Worm (Caenorhabditis elegans) whole organism, L3 larva: ENCODE data around the gene F21C10.3.

ENCODE experiments used
- aly-2 ChIP-seq: fragments of 150-350 bp; optimal IDR thresholded peaks from 2 replicates; lab custom pipeline; 2014; ENCODE audit warnings: missing biosample characterization, missing genetic modification characterization
- elt-3 ChIP-seq, 3 experiments: fragments of 150-350 bp in 1 of 3; sonication (generic microtip) in 2 of 3; optimal IDR thresholded peaks; 2 replicates in 2 of 3; 4 replicates in 1 of 3; lab custom pipeline; 2014 to 2017; ENCODE audit warnings: missing biosample characterization in 3 of 3, missing genetic modification characterization in 3 of 3
- fkh-10 ChIP-seq: sonication (generic microtip); optimal IDR thresholded peaks from 2 replicates; lab custom pipeline; 2017; ENCODE audit warnings: missing biosample characterization, missing genetic modification reagents, missing genetic modification characterization
- lin-39 ChIP-seq: fragments of 150-350 bp; optimal IDR thresholded peaks from 2 replicates; lab custom pipeline; 2018; ENCODE audit warnings: missing biosample characterization, missing genetic modification reagents, missing genetic modification characterization
- nfya-1 ChIP-seq: sonication (generic microtip); optimal IDR thresholded peaks from 2 replicates; lab custom pipeline; 2017; ENCODE audit warnings: missing genetic modification characterization, mild to moderate bottlenecking, missing compliant biosample characterization, antibody characterized with exemption, moderate library complexity; ENCODE audit not compliant: insufficient read depth
- unc-39 ChIP-seq: sonication (generic microtip); optimal IDR thresholded peaks from 4 replicates; lab custom pipeline; 2017; ENCODE audit warnings: missing biosample characterization, missing genetic modification characterization
- ztf-11 ChIP-seq: fragments of 150-350 bp; optimal IDR thresholded peaks from 2 replicates; lab custom pipeline; 2014; ENCODE audit warnings: missing biosample characterization, missing genetic modification characterization

DNA sequence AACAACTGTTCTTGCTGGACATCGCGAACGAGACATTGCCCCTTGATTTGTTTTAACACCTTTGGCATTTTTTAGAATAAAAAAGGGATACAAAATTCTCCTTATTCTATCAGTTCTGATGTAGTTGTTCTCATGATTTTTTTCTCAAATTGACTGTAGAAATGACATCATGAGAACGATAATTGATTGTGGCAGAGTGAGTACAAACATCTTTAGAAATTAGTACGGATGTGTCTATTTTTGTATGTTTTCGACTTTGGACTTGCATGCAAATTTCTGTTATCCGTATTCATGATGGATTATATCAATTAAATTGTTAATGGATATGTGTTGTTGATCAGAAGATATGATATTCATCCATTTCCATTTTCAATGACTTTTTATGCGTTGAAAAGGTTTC lies 20.3 kb downstream of the F21C10.3 start:
- no peak for TF ChIP-seq nfya-1 (tag; lab: Kevin White, UChicago)
- TF ChIP-seq fkh-10 (GFP tag; lab: Kevin White, UChicago) = no peak
- no peak for TF ChIP-seq ztf-11 (tag; lab: Kevin White, UChicago)
- TF ChIP-seq elt-3 (tag; optimal IDR thresholded peaks at IDR 0.05; lab: Kevin White, UChicago) = no peak
- no peak for TF ChIP-seq unc-39
- no peak for TF ChIP-seq lin-39 (tag; lab: Kevin White, UChicago)
- no peak for TF ChIP-seq aly-2 (tag; lab: Kevin White, UChicago)
